Worm (Caenorhabditis elegans) whole organism, late embryonic: ENCODE data around the gene pnk-4.
A peak's percentile ranks its signal among the peaks of the same experiment; 100 is the strongest.

Source experiments
- C08G9.2 ChIP-seq: sonication (generic microtip); optimal IDR thresholded peaks from 2 replicates; lab custom pipeline; 2016; ENCODE audit warnings: mild to moderate bottlenecking, missing genetic modification characterization, moderate library complexity, missing compliant biosample characterization
- ama-1 ChIP-seq: fragments of 150-350 bp; optimal IDR thresholded peaks from 2 replicates; lab custom pipeline; 2014
- ceh-30 ChIP-seq: fragments of 150-350 bp; optimal IDR thresholded peaks from 2 replicates; lab custom pipeline; 2014; ENCODE audit warnings: missing biosample characterization, missing genetic modification characterization
- ceh-6 ChIP-seq: fragments of 200-800 bp; sonication (Bioruptor generic); optimal IDR thresholded peaks from 2 replicates; lab custom pipeline; 2018; ENCODE audit warnings: mild to moderate bottlenecking, missing genetic modification characterization, missing compliant biosample characterization
- che-1 ChIP-seq: sonication (generic microtip); optimal IDR thresholded peaks from 2 replicates; lab custom pipeline; 2016; ENCODE audit warnings: mild to moderate bottlenecking, missing genetic modification characterization, missing compliant biosample characterization
- fkh-10 ChIP-seq: fragments of 150-350 bp; optimal IDR thresholded peaks from 2 replicates; lab custom pipeline; 2014; ENCODE audit warnings: missing biosample characterization, missing genetic modification reagents, missing genetic modification characterization
- lin-11 ChIP-seq: fragments of 200-800 bp; sonication (Bioruptor generic); optimal IDR thresholded peaks from 2 replicates; lab custom pipeline; 2018; ENCODE audit warnings: mild to moderate bottlenecking, missing genetic modification characterization, missing compliant biosample characterization
- nhr-11 ChIP-seq: fragments of 150-350 bp; optimal IDR thresholded peaks from 2 replicates; lab custom pipeline; 2014; ENCODE audit warnings: missing biosample characterization, missing genetic modification characterization
- npax-4 ChIP-seq: sonication (generic microtip); optimal IDR thresholded peaks from 2 replicates; lab custom pipeline; 2016; ENCODE audit warnings: missing genetic modification characterization, missing compliant biosample characterization
- pag-3 ChIP-seq: sonication (generic microtip); optimal IDR thresholded peaks from 2 replicates; lab custom pipeline; 2016; ENCODE audit warnings: missing compliant biosample characterization, missing genetic modification characterization, borderline replicate concordance
- pax-1 ChIP-seq: fragments of 150-350 bp; optimal IDR thresholded peaks from 2 replicates; lab custom pipeline; 2014; ENCODE audit warnings: missing biosample characterization, missing genetic modification characterization
- pqm-1 ChIP-seq: sonication (generic microtip); optimal IDR thresholded peaks from 2 replicates; lab custom pipeline; 2016; ENCODE audit warnings: missing genetic modification characterization, missing compliant biosample characterization
- pros-1 ChIP-seq: fragments of 150-350 bp; optimal IDR thresholded peaks from 2 replicates; lab custom pipeline; 2014; ENCODE audit warnings: missing biosample characterization, missing genetic modification reagents, missing genetic modification characterization

DNA sequence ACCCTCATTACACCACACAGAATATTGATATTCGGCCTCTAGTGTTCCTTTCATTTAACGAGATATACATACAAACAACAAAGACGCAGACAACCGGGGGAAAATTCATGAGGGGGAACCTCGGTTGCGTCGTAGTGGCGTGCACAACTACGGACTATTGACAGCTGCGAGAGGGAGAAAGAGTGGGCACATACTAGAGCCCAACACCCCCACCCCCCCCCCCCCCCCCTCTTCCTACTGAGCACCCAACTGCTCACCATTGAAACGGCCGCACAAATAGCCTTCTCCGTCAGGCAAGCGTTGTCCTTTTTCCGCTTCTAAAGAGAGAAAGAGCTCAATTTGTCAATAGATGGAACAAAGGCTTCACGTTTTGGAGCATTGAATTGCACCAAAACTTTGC is 52.5 kb downstream of the pnk-4 start:
- TF ChIP-seq lin-11 (tag; lab: Kevin White, UChicago) (no peak), pax-1 (tag; lab: Kevin White, UChicago) (no peak), ceh-6 (GFP tag; lab: Kevin White, UChicago) (no peak), ama-1 (no peak), pros-1 (tag; lab: Kevin White, UChicago) (no peak), nhr-11 (no peak), pag-3 (tag; lab: Kevin White, UChicago) (no peak), C08G9.2 (tag; lab: Kevin White, UChicago) (no peak), fkh-10 (no peak), npax-4 (tag; lab: Kevin White, UChicago) (no peak), che-1 (tag; lab: Kevin White, UChicago) (peak; percentile 42), pqm-1 (tag; lab: Kevin White, UChicago) (no peak), ceh-30 (tag; lab: Kevin White, UChicago) (no peak)
